Fruit fly (Drosophila melanogaster): ENCODE results near the gene Nepl8.

The Nepl8 gene

dm6 chr2L:16535673-16536144 is 47.8 kb downstream of the Nepl8 start (continued):
- TF ChIP-seq cg (GFP tag; optimal IDR thresholded peaks at IDR 0.05) (peak; percentile 50), danr (GFP tag; IDR thresholded peaks at IDR 0.05) (peak; percentile 87), CG6813 (GFP tag; optimal IDR thresholded peaks at IDR 0.05) (peak; percentile 94), CG8944 (GFP tag; optimal IDR thresholded peaks at IDR 0.05) (peak; percentile 82), slp2 (GFP tag; optimal IDR thresholded peaks at IDR 0.05) (peak; percentile 91), twi (tag; optimal IDR thresholded peaks at IDR 0.05) (peak; percentile 76), CG15514 (GFP tag; optimal IDR thresholded peaks at IDR 0.05) (peak; percentile 81), stc (GFP tag; IDR thresholded peaks at IDR 0.05) (peak; percentile 94), CG7745 (tag; optimal IDR thresholded peaks at IDR 0.05) (peak; percentile 86), fru (optimal IDR thresholded peaks at IDR 0.05) (no peak), al (GFP tag; IDR thresholded peaks at IDR 0.05) (peak; percentile 82), Hr39 (optimal IDR thresholded peaks at IDR 0.05) (no peak), Camta (GFP tag; optimal IDR thresholded peaks at IDR 0.05) (peak; percentile 91), seq (GFP tag; IDR thresholded peaks at IDR 0.05) (peak; percentile 91), CG16779 (GFP tag; IDR thresholded peaks at IDR 0.05) (peak; percentile 86), Xrp1 (GFP tag; IDR thresholded peaks at IDR 0.05) (peak; percentile 98), Six4 (GFP tag; optimal IDR thresholded peaks at IDR 0.05) (peak; percentile 90), tx (GFP tag; optimal IDR thresholded peaks at IDR 0.05) (peak; percentile 65), repo (GFP tag; optimal IDR thresholded peaks at IDR 0.05) (peak; percentile 79), B-H1 (GFP tag; IDR thresholded peaks at IDR 0.05) (peak; percentile 92), CG34422 (GFP tag; IDR thresholded peaks at IDR 0.05) (peak; percentile 96), ap (GFP tag; IDR thresholded peaks at IDR 0.05) (peak; percentile 94), bab2 (GFP tag; optimal IDR thresholded peaks at IDR 0.05) (peak; percentile 90), CG1832 (GFP tag; optimal IDR thresholded peaks at IDR 0.05) (no peak), D19B (GFP tag; optimal IDR thresholded peaks at IDR 0.05) (peak; percentile 72), H2.0 (GFP tag; IDR thresholded peaks at IDR 0.05) (peak; percentile 93), CG17912 (GFP tag; optimal IDR thresholded peaks at IDR 0.05) (no peak), CG17829 (tag; optimal IDR thresholded peaks at IDR 0.05) (peak; percentile 95), Antp (GFP tag; optimal IDR thresholded peaks at IDR 0.05) (peak; percentile 85), C15 (GFP tag; IDR thresholded peaks at IDR 0.05) (peak; percentile 83), Hr78 (GFP tag; optimal IDR thresholded peaks at IDR 0.05) (peak in 1 of 2 experiments; percentile 26), aop (GFP tag; IDR thresholded peaks at IDR 0.05) (peak; percentile 69; the same call in 1 of the 2 replicates), CG9215 (GFP tag; IDR thresholded peaks at IDR 0.05) (peak; percentile 82), vfl (GFP tag; optimal IDR thresholded peaks at IDR 0.05) (peak; percentile 60), Eip74EF (GFP tag; optimal IDR thresholded peaks at IDR 0.05) (peak in 1 of 2 experiments; percentile 96), onecut (GFP tag; IDR thresholded peaks at IDR 0.05) (peak; percentile 66), Mes4 (GFP tag; optimal IDR thresholded peaks at IDR 0.05) (peak; percentile 94), Spps (tag; optimal IDR thresholded peaks at IDR 0.05) (peak; percentile 95), wek (GFP tag; optimal IDR thresholded peaks at IDR 0.05) (peak; percentile 62), mam (GFP tag; optimal IDR thresholded peaks at IDR 0.05) (peak; percentile 84), CG12236 (GFP tag; optimal IDR thresholded peaks at IDR 0.05) (peak; percentile 77), Ada2b (GFP tag; IDR thresholded peaks at IDR 0.05) (peak; percentile 92), slbo (GFP tag; IDR thresholded peaks at IDR 0.05) (peak; percentile 95), CG1602 (GFP tag; optimal IDR thresholded peaks at IDR 0.05) (peak; percentile 93), sc (optimal IDR thresholded peaks at IDR 0.05) (no peak), sc (GFP tag; optimal IDR thresholded peaks at IDR 0.05) (peak; percentile 93), maf-S (GFP tag; optimal IDR thresholded peaks at IDR 0.05) (peak; percentile 82), CG11696 (GFP tag; IDR thresholded peaks at IDR 0.05) (peak; percentile 87), TFAM (GFP tag; optimal IDR thresholded peaks at IDR 0.05) (peak; percentile 81), hbn (GFP tag; IDR thresholded peaks at IDR 0.05; ENCODE audit: partially characterized antibody) (no peak), sens (GFP tag) (peak; percentile 99), CG17612 (GFP tag; IDR thresholded peaks at IDR 0.05) (peak; percentile 87), scrt (GFP tag; optimal IDR thresholded peaks at IDR 0.05) (peak; percentile 93)

Data from whole organism, embryonic.